Worm (Caenorhabditis elegans): ENCODE data around the gene grl-10.

grl-10 gene

DNA sequence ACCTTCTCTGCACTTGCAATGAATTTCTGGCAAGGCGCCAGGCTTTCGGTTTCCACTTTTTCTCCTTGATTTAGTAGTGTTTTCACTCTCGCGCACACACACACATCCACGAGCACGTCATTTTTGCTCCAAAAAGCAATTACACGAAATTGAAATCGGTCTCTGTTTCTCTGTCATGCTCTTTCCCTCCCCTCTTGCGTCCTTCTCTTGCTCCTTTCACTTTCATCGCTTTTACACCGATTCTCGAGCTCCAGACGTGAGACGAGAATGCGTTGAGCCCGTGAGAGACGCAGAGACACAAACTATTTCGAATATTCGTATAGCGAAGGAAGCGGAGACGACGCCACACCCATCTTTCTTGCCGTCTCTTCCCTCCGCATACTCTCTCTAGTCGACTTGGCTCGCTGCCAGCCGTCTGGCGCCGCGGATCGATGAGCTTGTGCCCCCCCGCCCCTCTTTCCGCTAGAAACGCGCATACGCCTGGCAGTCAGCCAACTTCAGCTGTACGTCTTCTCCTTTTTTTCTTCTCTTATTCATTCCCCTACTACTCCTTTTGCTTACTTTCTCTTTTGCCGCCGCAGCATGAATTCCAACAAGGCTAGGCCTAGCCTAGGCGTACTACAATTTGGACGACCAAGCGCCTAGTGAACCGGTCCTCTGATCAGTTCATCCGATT lies 46.2 kb upstream of the grl-10 start (continued):
- TF ChIP-seq jun-1 (tag; optimal IDR thresholded peaks at IDR 0.05) (no peak), nhr-28 (tag; optimal IDR thresholded peaks at IDR 0.05) (peak; percentile 61), T26A8.4 (GFP tag; IDR thresholded peaks at IDR 0.05) (peak; percentile 68), Y105C5A.15 (GFP tag; IDR thresholded peaks at IDR 0.05) (no peak), pqm-1 (tag; optimal IDR thresholded peaks at IDR 0.05) (no peak), Y48G9A.11 (GFP tag; IDR thresholded peaks at IDR 0.05) (no peak), ztf-7 (tag; optimal IDR thresholded peaks at IDR 0.05) (no peak), zfp-3 (GFP tag; conservative IDR thresholded peaks at IDR 0.05) (no peak), Y5F2A.4 (GFP tag; optimal IDR thresholded peaks at IDR 0.05) (no peak), ceh-20 (GFP tag; IDR thresholded peaks at IDR 0.05) (peak; percentile 92), duxl-1 (tag; optimal IDR thresholded peaks at IDR 0.05; ENCODE audit: poor library complexity) (no peak), arid-1 (GFP tag; conservative IDR thresholded peaks at IDR 0.05) (peak; percentile 49; the same call in 1 of the 2 replicates), pha-4 (GFP tag; IDR thresholded peaks at IDR 0.05) (peak; percentile 57; the same call in 1 of the 2 replicates), pha-4 (tag; optimal IDR thresholded peaks at IDR 0.05) (no peak), dve-1 (tag; optimal IDR thresholded peaks at IDR 0.05; ENCODE audit: insufficient read depth) (peak; percentile 29), saeg-2 (GFP tag; IDR thresholded peaks at IDR 0.05) (0 out of 2 replicates have a peak, but pooled peaks have one; percentile 52), unc-62 (GFP tag; optimal IDR thresholded peaks at IDR 0.05 in 1 of 2) (peak in 1 of 2 experiments; percentile 94), unc-62 (tag; optimal IDR thresholded peaks at IDR 0.05) (no peak), vab-7 (GFP tag; IDR thresholded peaks at IDR 0.05) (no peak), lin-38 (GFP tag; IDR thresholded peaks at IDR 0.05) (peak; percentile 54), lim-7 (GFP tag; IDR thresholded peaks at IDR 0.05) (no peak), mxl-3 (GFP tag; optimal IDR thresholded peaks at IDR 0.05) (peak; percentile 1), F10B5.3 (tag; optimal IDR thresholded peaks at IDR 0.05) (no peak), ceh-82 (tag; optimal IDR thresholded peaks at IDR 0.05) (no peak)

DNA sequence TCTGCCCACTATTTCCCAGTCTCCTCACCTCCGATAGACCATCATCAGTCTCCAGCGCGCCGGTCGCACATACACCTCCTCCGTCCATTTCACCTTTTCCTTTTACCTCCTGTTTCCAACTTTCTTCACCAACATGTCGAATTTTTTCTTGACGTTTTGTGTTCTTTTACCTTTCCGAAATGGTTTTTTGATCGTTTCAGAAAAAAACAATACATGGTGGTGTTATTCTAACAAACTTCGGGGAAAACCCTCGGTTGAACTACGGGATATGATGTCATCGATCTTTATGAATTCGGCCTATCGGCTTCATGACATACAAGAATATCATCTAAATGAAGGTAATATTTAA lies 45.7 kb upstream of the grl-10 start, which contains the start of gene Y97E10C.1:
Y97E10C.1 (plus strand) TSS at position 201 of the 349 bp plus-strand sequence.
- TF ChIP-seq ama-1 (optimal IDR thresholded peaks at IDR 0.05) (no peak), unc-62 (GFP tag; optimal IDR thresholded peaks at IDR 0.05 in 1 of 2) (peak in 1 of 2 experiments; percentile 55), unc-62 (tag; optimal IDR thresholded peaks at IDR 0.05) (no peak)

DNA sequence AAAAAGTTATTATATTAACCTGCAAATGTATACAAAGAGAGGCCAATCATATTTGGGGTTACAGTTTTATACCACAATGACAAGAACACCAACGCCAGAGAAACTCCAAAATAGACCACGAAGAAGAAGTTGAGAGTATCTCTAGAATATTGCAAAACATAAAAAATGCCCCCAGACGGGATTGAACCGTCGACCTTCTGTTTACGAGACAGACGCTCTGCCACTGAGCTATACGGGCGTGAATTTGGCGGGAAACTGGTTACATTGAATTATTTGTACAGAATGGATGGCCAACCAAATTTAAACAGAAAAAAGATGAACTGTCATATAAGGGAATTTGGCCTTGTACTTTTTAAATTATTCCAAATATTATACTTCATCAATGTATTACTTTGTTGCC lies 43.9 kb upstream of the grl-10 start:
- TF ChIP-seq aha-1 (tag) (no peak), daf-16 (GFP tag; optimal IDR thresholded peaks at IDR 0.05) (no peak), daf-16 (tag; optimal IDR thresholded peaks at IDR 0.05) (peak; percentile 88), mxl-2 (GFP tag; conservative IDR thresholded peaks at IDR 0.05) (no peak), madf-5 (GFP tag; IDR thresholded peaks at IDR 0.05) (no peak), lin-13 (GFP tag; optimal IDR thresholded peaks at IDR 0.05) (no peak), ceh-20 (GFP tag; IDR thresholded peaks at IDR 0.05) (no peak), zip-11 (GFP tag; IDR thresholded peaks at IDR 0.05) (no peak), aly-2 (tag; optimal IDR thresholded peaks at IDR 0.05) (no peak), dve-1 (tag; optimal IDR thresholded peaks at IDR 0.05; ENCODE audit: insufficient read depth) (peak; percentile 67), ceh-28 (tag; optimal IDR thresholded peaks at IDR 0.05) (no peak), cey-2 (tag; optimal IDR thresholded peaks at IDR 0.05; ENCODE audit: borderline replicate concordance, insufficient read depth) (no peak), vab-7 (GFP tag; IDR thresholded peaks at IDR 0.05) (no peak), attf-4 (tag; optimal IDR thresholded peaks at IDR 0.05) (no peak), ztf-11 (tag; optimal IDR thresholded peaks at IDR 0.05) (no peak), tra-1 (GFP tag; IDR thresholded peaks at IDR 0.05) (no peak), Y48G9A.11 (GFP tag; IDR thresholded peaks at IDR 0.05) (no peak), nhr-11 (tag; optimal IDR thresholded peaks at IDR 0.05) (no peak), duxl-1 (tag; optimal IDR thresholded peaks at IDR 0.05; ENCODE audit: poor library complexity) (peak; percentile 42), ama-1 (optimal IDR thresholded peaks at IDR 0.05) (no peak), unc-130 (GFP tag; optimal IDR thresholded peaks at IDR 0.05) (no peak), php-3 (GFP tag; IDR thresholded peaks at IDR 0.05) (no peak), spr-3 (GFP tag; optimal IDR thresholded peaks at IDR 0.05) (peak; percentile 1), egl-27 (tag; optimal IDR thresholded peaks at IDR 0.05) (no peak), Y75B8A.6 (GFP tag; IDR thresholded peaks at IDR 0.05) (no peak), dmd-9 (GFP tag; IDR thresholded peaks at IDR 0.05) (peak; percentile 61; the same call in 1 of the 2 replicates), nhr-76 (tag; optimal IDR thresholded peaks at IDR 0.05) (no peak), nhr-77 (tag; optimal IDR thresholded peaks at IDR 0.05) (no peak), madf-9 (GFP tag; conservative IDR thresholded peaks at IDR 0.05) (no peak)
